Fruit fly (Drosophila melanogaster) whole organism, embryonic: Measurements from ENCODE around the gene MFS18.
A peak's percentile ranks its signal among the peaks of the same experiment; 100 is the strongest.

Experiments used
- Awh ChIP-seq: fragments of 200-800 bp; sonication (Bioruptor generic); IDR thresholded peaks from 2 replicates; pipeline ENCODE4, ENCODE4 v1.3.6; 2022; ENCODE audit warnings: missing biosample characterization, missing genetic modification characterization
- CG10147 ChIP-seq: fragments of 200-800 bp; sonication (Bioruptor generic); optimal IDR thresholded peaks from 2 replicates; lab custom pipeline; 2019; ENCODE audit warnings: missing biosample characterization, mild to moderate bottlenecking, missing genetic modification characterization, moderate library complexity
- CG11093 ChIP-seq: fragments of 200-800 bp; sonication (Bioruptor generic); IDR thresholded peaks from 3 replicates; pipeline ENCODE4 v1.3.6; 2022; ENCODE audit warnings: missing biosample characterization, missing genetic modification characterization
- CG11504 ChIP-seq: fragments of 200-800 bp; sonication (Bioruptor generic); optimal IDR thresholded peaks from 3 replicates; lab custom pipeline; 2019; ENCODE audit warnings: missing biosample characterization, mild to moderate bottlenecking, missing genetic modification characterization, moderate library complexity
- CG13296 ChIP-seq: fragments of 200-800 bp; sonication (Bioruptor generic); optimal IDR thresholded peaks from 3 replicates; lab custom pipeline; 2018; ENCODE audit warnings: missing biosample characterization, mild to moderate bottlenecking, missing genetic modification characterization
- CG13775 ChIP-seq: fragments of 200-800 bp; sonication (Bioruptor generic); optimal IDR thresholded peaks from 3 replicates; lab custom pipeline; 2017; ENCODE audit warnings: missing biosample characterization, mild to moderate bottlenecking, missing genetic modification characterization
- CG13894 ChIP-seq: fragments of 200-800 bp; sonication (Bioruptor generic); optimal IDR thresholded peaks from 3 replicates; lab custom pipeline; 2018; ENCODE audit warnings: missing biosample characterization, mild to moderate bottlenecking, missing genetic modification characterization, moderate library complexity
- CG15514 ChIP-seq: fragments of 200-800 bp; sonication (Bioruptor generic); optimal IDR thresholded peaks from 3 replicates; lab custom pipeline; 2017; ENCODE audit warnings: missing biosample characterization, missing genetic modification characterization, mild to moderate bottlenecking, moderate library complexity, missing genetic modification reagents
- CG1602 ChIP-seq: fragments of 200-800 bp; sonication (Bioruptor generic); optimal IDR thresholded peaks from 3 replicates; lab custom pipeline; 2016; ENCODE audit warnings: missing biosample characterization, missing genetic modification characterization
- CG1603 ChIP-seq: fragments of 200-800 bp; sonication (Bioruptor generic); optimal IDR thresholded peaks from 2 replicates; lab custom pipeline; 2019; ENCODE audit warnings: missing biosample characterization, mild to moderate bottlenecking, missing genetic modification characterization, moderate library complexity
- CG1647 ChIP-seq: fragments of 200-800 bp; sonication (Bioruptor generic); optimal IDR thresholded peaks from 3 replicates; lab custom pipeline; 2016; ENCODE audit warnings: missing biosample characterization, missing genetic modification characterization
- CG17361 ChIP-seq: fragments of 200-800 bp; sonication (Bioruptor generic); IDR thresholded peaks from 3 replicates; pipeline ENCODE4 v1.3.6; 2022; ENCODE audit warnings: missing biosample characterization, missing genetic modification characterization
- CG18262 ChIP-seq: fragments of 200-800 bp; optimal IDR thresholded peaks from 3 replicates; lab custom pipeline; 2019; ENCODE audit warnings: missing biosample characterization, mild to moderate bottlenecking, missing genetic modification characterization, moderate library complexity
- CG32532 ChIP-seq: fragments of 200-800 bp; sonication (Bioruptor generic); IDR thresholded peaks from 2 replicates; pipeline ENCODE4 v1.3.6; 2022; ENCODE audit warnings: missing biosample characterization, missing genetic modification characterization
- CG33557 ChIP-seq: fragments of 200-800 bp; sonication (Bioruptor generic); optimal IDR thresholded peaks from 2 replicates; lab custom pipeline; 2019; ENCODE audit warnings: missing biosample characterization, mild to moderate bottlenecking, missing genetic modification characterization, moderate library complexity
- CG3847 ChIP-seq: fragments of 200-800 bp; sonication (Bioruptor generic); IDR thresholded peaks from 2 replicates; pipeline ENCODE4 v1.3.6; 2022; ENCODE audit warnings: missing biosample characterization, missing genetic modification characterization
- CG4854 ChIP-seq: fragments of 200-800 bp; sonication (Bioruptor generic); optimal IDR thresholded peaks from 2 replicates; lab custom pipeline; 2016; ENCODE audit warnings: missing biosample characterization, missing genetic modification characterization, inconsistent platforms
- CG6683 ChIP-seq: fragments of 200-800 bp; sonication (Bioruptor generic); optimal IDR thresholded peaks from 2 replicates; lab custom pipeline; 2017; ENCODE audit warnings: missing biosample characterization, mild to moderate bottlenecking, missing genetic modification characterization, missing genetic modification reagents
- CG7357 ChIP-seq: fragments of 200-800 bp; sonication (Bioruptor generic); IDR thresholded peaks from 3 replicates; pipeline ENCODE4 v1.3.6; 2022; ENCODE audit warnings: missing biosample characterization, missing genetic modification characterization
- CG8089 ChIP-seq: fragments of 200-800 bp; sonication (Bioruptor generic); optimal IDR thresholded peaks from 3 replicates; lab custom pipeline; 2016; ENCODE audit warnings: missing biosample characterization, missing genetic modification characterization
- CG9797 ChIP-seq: fragments of 200-800 bp; sonication (Bioruptor generic); optimal IDR thresholded peaks from 3 replicates; lab custom pipeline; 2018; ENCODE audit warnings: missing biosample characterization, mild to moderate bottlenecking, missing genetic modification characterization
- CG9876 ChIP-seq: fragments of 200-800 bp; sonication (Bioruptor generic); optimal IDR thresholded peaks from 2 replicates; lab custom pipeline; 2016; ENCODE audit warnings: missing biosample characterization, missing genetic modification characterization
- Chrac-16 ChIP-seq: fragments of 200-800 bp; sonication (Bioruptor generic); optimal IDR thresholded peaks from 3 replicates; lab custom pipeline; 2016; ENCODE audit warnings: missing biosample characterization, missing genetic modification characterization
- CkIIα-i1 ChIP-seq: fragments of 200-800 bp; sonication (Bioruptor generic); IDR thresholded peaks from 2 replicates; pipeline ENCODE4 v1.3.6; 2022; ENCODE audit warnings: missing biosample characterization, missing genetic modification characterization
- CoRest ChIP-seq: fragments of 200-800 bp; sonication (Bioruptor generic); optimal IDR thresholded peaks from 3 replicates; lab custom pipeline; 2018; ENCODE audit warnings: missing biosample characterization, mild to moderate bottlenecking, missing genetic modification characterization, moderate library complexity
- Dip3 ChIP-seq: fragments of 200-800 bp; sonication (Bioruptor generic); optimal IDR thresholded peaks from 3 replicates; lab custom pipeline; 2016; ENCODE audit warnings: missing biosample characterization, missing genetic modification characterization
- Ets65A ChIP-seq: fragments of 200-800 bp; sonication (Bioruptor generic); peaks from one replicate; lab custom pipeline; 2016; ENCODE audit warnings: missing biosample characterization, missing genetic modification characterization
- Hmx ChIP-seq: fragments of 200-800 bp; sonication (Bioruptor generic); optimal IDR thresholded peaks from 2 replicates; lab custom pipeline; 2016; ENCODE audit warnings: missing biosample characterization, missing genetic modification characterization
- Lpt ChIP-seq: fragments of >200 bp; optimal IDR thresholded peaks from 2 replicates; lab custom pipeline; 2018; ENCODE audit warnings: missing biosample characterization, missing genetic modification characterization
- MBD-R2 ChIP-seq: fragments of 200-800 bp; sonication (Bioruptor generic); IDR thresholded peaks from 2 replicates; pipeline ENCODE4 v1.3.6; 2022; ENCODE audit warnings: missing biosample characterization, missing genetic modification characterization
- NFAT ChIP-seq: fragments of 200-800 bp; sonication (Bioruptor generic); IDR thresholded peaks from 2 replicates; pipeline ENCODE4 v1.3.6; 2022; ENCODE audit warnings: missing biosample characterization, missing genetic modification characterization
- Nf-YA ChIP-seq: fragments of 200-800 bp; sonication (Bioruptor generic); IDR thresholded peaks from 2 replicates; pipeline ENCODE4 v1.3.6; 2022; ENCODE audit warnings: missing biosample characterization, missing genetic modification characterization
- Nf-YB ChIP-seq: fragments of 200-800 bp; sonication (Bioruptor generic); optimal IDR thresholded peaks from 3 replicates; lab custom pipeline; 2019; ENCODE audit warnings: missing biosample characterization, mild to moderate bottlenecking, missing genetic modification characterization, moderate library complexity
- Oli ChIP-seq: fragments of 200-800 bp; sonication (Bioruptor generic); optimal IDR thresholded peaks from 2 replicates; lab custom pipeline; 2018; ENCODE audit warnings: missing biosample characterization, mild to moderate bottlenecking, missing genetic modification characterization, moderate library complexity
- Scr ChIP-seq: fragments of 200-800 bp; sonication (Bioruptor generic); IDR thresholded peaks from 2 replicates; pipeline ENCODE4 v1.3.6; 2022; ENCODE audit warnings: missing biosample characterization, missing genetic modification characterization; ENCODE audit not compliant: partially characterized antibody
- Sry-β ChIP-seq: fragments of 200-800 bp; sonication (Bioruptor generic); optimal IDR thresholded peaks from 2 replicates; lab custom pipeline; 2018; ENCODE audit warnings: missing biosample characterization, mild to moderate bottlenecking, missing genetic modification characterization, moderate library complexity
- Xrp1 ChIP-seq: fragments of 200-800 bp; sonication (Bioruptor generic); IDR thresholded peaks from 2 replicates; pipeline ENCODE4 v1.3.6; 2022; ENCODE audit warnings: missing biosample characterization, missing genetic modification characterization
- amos ChIP-seq: fragments of 200-800 bp; sonication (Bioruptor generic); IDR thresholded peaks from 2 replicates; pipeline ENCODE4 v1.3.6; 2022; ENCODE audit warnings: missing biosample characterization, missing genetic modification characterization; ENCODE audit not compliant: partially characterized antibody
- chinmo ChIP-seq: fragments of 200-800 bp; sonication (Bioruptor generic); IDR thresholded peaks from 4 replicates; pipeline ENCODE4 v1.3.6; 2022; ENCODE audit warnings: missing biosample characterization, missing genetic modification characterization; ENCODE audit not compliant: partially characterized antibody
- chn ChIP-seq: fragments of 200-800 bp; sonication (Bioruptor generic); optimal IDR thresholded peaks from 2 replicates; lab custom pipeline; 2016; ENCODE audit warnings: missing biosample characterization, missing genetic modification characterization
- fu2 ChIP-seq: fragments of 200-800 bp; sonication (Bioruptor generic); optimal IDR thresholded peaks from 2 replicates; lab custom pipeline; 2016; ENCODE audit warnings: missing biosample characterization, missing genetic modification characterization
- hkb ChIP-seq, 2 experiments: fragments of 200-800 bp in 1 of 2; fragments of >200 bp in 1 of 2; sonication (Bioruptor generic) in 1 of 2; IDR thresholded peaks in 1 of 2; optimal IDR thresholded peaks in 1 of 2; 2 replicates each; pipeline versions ENCODE4 v1.3.6 to Lab custom; 2017 to 2022; ENCODE audit warnings: missing biosample characterization in 1 of 2, missing genetic modification characterization in 1 of 2
- nmo ChIP-seq: fragments of 200-800 bp; sonication (Bioruptor generic); optimal IDR thresholded peaks from 2 replicates; lab custom pipeline; 2018; ENCODE audit warnings: missing biosample characterization, mild to moderate bottlenecking, missing genetic modification characterization, moderate library complexity
- pho ChIP-seq: fragments of 200-800 bp; sonication (Bioruptor generic); optimal IDR thresholded peaks from 2 replicates; lab custom pipeline; 2016; ENCODE audit warnings: missing biosample characterization, missing genetic modification characterization
- phol ChIP-seq: fragments of 200-800 bp; sonication (Bioruptor generic); optimal IDR thresholded peaks from 3 replicates; lab custom pipeline; 2018; ENCODE audit warnings: missing biosample characterization, mild to moderate bottlenecking, missing genetic modification characterization, moderate library complexity
- rib ChIP-seq: fragments of 200-800 bp; sonication (Bioruptor generic); IDR thresholded peaks from 2 replicates; pipeline ENCODE4 v1.3.6; 2022; ENCODE audit warnings: missing biosample characterization, missing genetic modification characterization
- sens ChIP-seq: fragments of 200-800 bp; sonication (Bioruptor generic); peaks from one replicate; lab custom pipeline; 2016; ENCODE audit warnings: missing biosample characterization, missing genetic modification characterization
- seq ChIP-seq: fragments of 200-800 bp; sonication (Bioruptor generic); IDR thresholded peaks from 2 replicates; pipeline ENCODE4 v1.3.6; 2022; ENCODE audit warnings: missing biosample characterization, missing genetic modification characterization
- sima ChIP-seq: fragments of 200-800 bp; sonication (Bioruptor generic); optimal IDR thresholded peaks from 2 replicates; lab custom pipeline; 2016; ENCODE audit warnings: missing biosample characterization, missing genetic modification characterization
- sna ChIP-seq: fragments of 200-800 bp; sonication (Bioruptor generic); IDR thresholded peaks from 2 replicates; pipeline ENCODE4 v1.3.6; 2022; ENCODE audit warnings: missing biosample characterization, missing genetic modification characterization; ENCODE audit not compliant: partially characterized antibody
- trem ChIP-seq: fragments of 200-800 bp; optimal IDR thresholded peaks from 3 replicates; lab custom pipeline; 2019; ENCODE audit warnings: missing biosample characterization, mild to moderate bottlenecking, missing genetic modification characterization, moderate library complexity

MFS18 gene

dm6 chr2L:4459543-4459942 is 11.1 kb upstream of the MFS18 start, which contains the start of the genes mRpL27 and CG15435:
Gene mRpL27, minus strand, starts transcription at chr2L:4459638.
Gene CG15435, plus strand, starts transcription at chr2L:4459729.
- TF ChIP-seq Dip3 (GFP tag; lab: Kevin White, UChicago) (peak; percentile 30), CG10147 (GFP tag; lab: Kevin White, UChicago) (peak; percentile 54), Chrac-16 (GFP tag; lab: Kevin White, UChicago) (peak; percentile 17), pho (GFP tag; lab: Kevin White, UChicago) (peak; percentile 16), CG6683 (peak; percentile 27), CG13775 (GFP tag; lab: Kevin White, UChicago) (peak; percentile 19), chinmo (no peak), sens (GFP tag; lab: Kevin White, UChicago) (peak; percentile 67), CoRest (tag; lab: Kevin White, UChicago) (peak; percentile 61), CG17361 (GFP tag; lab: Robert Waterston, UW) (peak; percentile 59; the same call in 1 of the 3 replicates), CG3847 (GFP tag; lab: Robert Waterston, UW) (peak; percentile 67), CG7357 (0 out of 3 replicates have a peak, but pooled peaks have one; percentile 23), Ets65A (GFP tag; lab: Kevin White, UChicago) (peak; percentile 86), CG8089 (GFP tag; lab: Kevin White, UChicago) (no peak), CG18262 (peak; percentile 32), Lpt (GFP tag; lab: Kevin White, UChicago) (no peak), Oli (tag; lab: Kevin White, UChicago) (peak; percentile 21), sna (GFP tag; lab: Robert Waterston, UW) (no peak), fu2 (GFP tag; lab: Kevin White, UChicago) (no peak), CkIIα-i1 (no peak), MBD-R2 (GFP tag; lab: Robert Waterston, UW) (peak; percentile 71), Scr (GFP tag; lab: Robert Waterston, UW) (peak; percentile 41; the same call in 1 of the 2 replicates), sima (GFP tag; lab: Kevin White, UChicago) (no peak), seq (GFP tag; lab: Robert Waterston, UW) (no peak), phol (tag; lab: Kevin White, UChicago) (peak; percentile 56), chn (GFP tag; lab: Kevin White, UChicago) (peak; percentile 37), NFAT (GFP tag; lab: Robert Waterston, UW) (no peak), CG32532 (peak; percentile 49), nmo (GFP tag; lab: Kevin White, UChicago) (peak; percentile 78), CG4854 (peak; percentile 88), rib (GFP tag; lab: Robert Waterston, UW) (no peak), Xrp1 (GFP tag; lab: Robert Waterston, UW) (peak; percentile 44; the same call in 1 of the 2 replicates), CG13894 (tag; lab: Kevin White, UChicago) (peak; percentile 31), CG11504 (no peak), CG1602 (no peak), Awh (no peak), amos (GFP tag; lab: Robert Waterston, UW) (peak; percentile 43; the same call in 1 of the 2 replicates), Nf-YB (GFP tag; lab: Kevin White, UChicago) (no peak), hkb (optimal IDR thresholded peaks at IDR 0.05; lab: Kevin White, UChicago) (peak; percentile 98), hkb (GFP tag; IDR thresholded peaks at IDR 0.05; lab: Robert Waterston, UW) (no peak), CG9876 (GFP tag; lab: Kevin White, UChicago) (no peak), CG1603 (peak; percentile 37), CG9797 (GFP tag; lab: Kevin White, UChicago) (peak; percentile 8), CG13296 (peak; percentile 38), Hmx (GFP tag; lab: Kevin White, UChicago) (no peak), CG33557 (GFP tag; lab: Kevin White, UChicago) (peak; percentile 40), CG1647 (GFP tag; lab: Kevin White, UChicago) (no peak), CG11093 (GFP tag; lab: Robert Waterston, UW) (no peak), CG15514 (GFP tag; lab: Kevin White, UChicago) (peak; percentile 61), Nf-YA (GFP tag; lab: Robert Waterston, UW) (no peak), Sry-β (GFP tag; lab: Kevin White, UChicago) (peak; percentile 95), trem (peak; percentile 75)
